Worm (Caenorhabditis elegans) whole organism, L3 larva: ENCODE results near the gene dnj-1.

Experiments used
- R02D3.7 ChIP-seq: fragments of 150-350 bp; optimal IDR thresholded peaks from 2 replicates; lab custom pipeline; 2014; ENCODE audit warnings: missing biosample characterization, missing genetic modification characterization
- nhr-77 ChIP-seq: fragments of 150-350 bp; optimal IDR thresholded peaks from 2 replicates; lab custom pipeline; 2014; ENCODE audit warnings: missing biosample characterization, missing genetic modification characterization
- snpc-4 ChIP-seq: fragments of 150-350 bp; optimal IDR thresholded peaks from 2 replicates; lab custom pipeline; 2014; ENCODE audit warnings: missing biosample characterization, missing genetic modification characterization

- TF ChIP-seq R02D3.7 (no peak), nhr-77 (no peak), snpc-4 (tag; lab: Kevin White, UChicago) (no peak)
Measured at ce11 chrIV:11285239-11285638, 13.6 kb upstream of the dnj-1 start.
